Fruit fly (Drosophila melanogaster): ENCODE measurements around the gene Gr68a.

Gr68a gene

DNA sequence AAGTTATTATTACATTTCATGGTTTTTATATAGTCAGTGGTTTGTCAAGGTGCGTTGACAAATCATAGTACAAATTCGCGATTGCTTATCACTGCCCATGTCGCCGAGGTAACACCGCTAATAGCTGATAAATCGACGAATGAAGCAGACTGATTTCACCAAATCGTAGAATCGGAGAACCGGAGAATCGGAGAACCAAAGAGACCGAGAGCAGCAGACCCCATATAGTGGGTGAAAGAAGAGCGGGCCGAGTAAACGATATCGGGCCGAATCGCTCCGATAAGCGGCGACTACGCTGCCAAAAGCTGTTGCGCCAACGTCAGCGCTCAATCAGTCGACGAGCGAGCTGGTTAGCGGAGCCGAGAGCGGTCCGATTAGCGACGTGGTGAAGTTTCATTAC is 25.6 kb downstream of the Gr68a start, which contains the start of gene CG14131:
CG14131 (plus strand) TSS at position 343 of the 400 bp plus-strand sequence.
- TF ChIP-seq ttk (optimal IDR thresholded peaks at IDR 0.05) (no peak), h (optimal IDR thresholded peaks at IDR 0.05) (no peak), insv (optimal IDR thresholded peaks at IDR 0.05) (no peak), Sin3A (optimal IDR thresholded peaks at IDR 0.05) (no peak), psq (optimal IDR thresholded peaks at IDR 0.05) (no peak), Myc (optimal IDR thresholded peaks at IDR 0.05) (no peak)

DNA sequence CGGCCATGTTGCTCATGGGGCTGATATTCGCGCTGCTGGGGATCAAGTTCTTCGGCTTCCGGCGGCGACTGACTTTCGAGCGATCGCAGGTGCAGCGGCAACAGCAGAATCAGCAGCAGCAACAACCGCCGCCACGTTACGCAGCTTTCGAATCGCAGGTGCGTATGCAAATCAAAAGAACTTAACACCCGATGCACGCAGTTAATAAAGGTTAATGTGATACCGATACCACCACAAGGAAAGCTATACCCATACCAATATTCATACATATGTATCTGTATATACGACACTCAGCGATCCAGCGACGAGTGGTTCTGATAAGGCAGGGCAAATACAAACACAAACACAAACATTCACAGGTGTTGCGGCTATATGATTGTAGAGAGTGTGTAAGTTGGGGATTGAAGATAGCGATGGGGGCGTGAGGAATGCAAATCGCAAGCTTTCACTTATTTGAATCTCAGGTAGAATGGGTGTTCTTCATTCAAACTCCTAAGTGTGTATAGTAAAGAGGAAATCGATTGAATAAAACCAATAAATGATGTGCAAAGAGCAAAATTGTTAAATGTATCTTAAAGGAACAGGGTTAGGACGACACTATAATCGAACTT is 26.3 kb downstream of the Gr68a start:
- TF ChIP-seq h (optimal IDR thresholded peaks at IDR 0.05), result no peak
- no peak for TF ChIP-seq ttk (optimal IDR thresholded peaks at IDR 0.05)
- no peak for TF ChIP-seq psq (optimal IDR thresholded peaks at IDR 0.05)
- no peak for TF ChIP-seq Sin3A (optimal IDR thresholded peaks at IDR 0.05)
- TF ChIP-seq Myc (optimal IDR thresholded peaks at IDR 0.05), result no peak
- TF ChIP-seq insv (optimal IDR thresholded peaks at IDR 0.05), result no peak

dm6 chr3L:11785291-11785690 is 34.2 kb downstream of the Gr68a start:
- TF ChIP-seq h (optimal IDR thresholded peaks at IDR 0.05) (no peak), ttk (optimal IDR thresholded peaks at IDR 0.05) (no peak)

- TF ChIP-seq h (optimal IDR thresholded peaks at IDR 0.05), result no peak
- no peak for TF ChIP-seq insv (optimal IDR thresholded peaks at IDR 0.05)
- TF ChIP-seq Myc (optimal IDR thresholded peaks at IDR 0.05), result no peak
- no peak for TF ChIP-seq psq (optimal IDR thresholded peaks at IDR 0.05)
- no peak for TF ChIP-seq Sin3A (optimal IDR thresholded peaks at IDR 0.05)
- no peak for TF ChIP-seq ttk (optimal IDR thresholded peaks at IDR 0.05)
Measured at dm6 chr3L:11788195-11788594, 37.1 kb downstream of the Gr68a start.

DNA sequence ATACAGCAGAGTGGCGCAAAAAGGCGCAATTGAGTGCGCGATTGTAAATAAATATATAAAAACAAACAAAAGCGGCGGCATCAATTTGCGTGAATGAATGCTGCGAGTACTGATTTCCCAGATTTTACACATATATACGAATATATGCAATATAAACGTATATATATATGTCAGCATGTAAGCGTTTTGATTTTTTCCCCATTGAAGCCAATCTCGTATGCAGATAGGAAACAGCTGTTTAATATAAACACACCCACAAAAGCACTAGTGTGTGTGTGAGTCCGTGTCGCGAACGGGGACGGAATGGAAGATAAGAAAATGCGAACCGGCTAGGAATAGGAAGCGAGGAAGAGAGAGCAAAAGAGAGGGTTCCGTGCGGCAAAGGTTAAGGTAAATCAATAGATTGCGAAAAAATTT is 37.8 kb downstream of the Gr68a start:
- TF ChIP-seq insv (optimal IDR thresholded peaks at IDR 0.05) (no peak), psq (optimal IDR thresholded peaks at IDR 0.05) (peak; percentile 5)

dm6 chr3L:11789773-11790172 is 38.7 kb downstream of the Gr68a start, which contains the start of gene Pi3K68D:
Gene Pi3K68D (minus strand): TSS chr3L:11790013.
- TF ChIP-seq ttk (optimal IDR thresholded peaks at IDR 0.05), result no peak
- TF ChIP-seq Sin3A (optimal IDR thresholded peaks at IDR 0.05), result no peak
- TF ChIP-seq Myc (optimal IDR thresholded peaks at IDR 0.05), result no peak
- no peak for TF ChIP-seq insv (optimal IDR thresholded peaks at IDR 0.05)
- no peak for TF ChIP-seq psq (optimal IDR thresholded peaks at IDR 0.05)
- TF ChIP-seq h (optimal IDR thresholded peaks at IDR 0.05), result no peak

- no peak for TF ChIP-seq Sin3A (optimal IDR thresholded peaks at IDR 0.05)
- TF ChIP-seq ttk (optimal IDR thresholded peaks at IDR 0.05), result no peak
- TF ChIP-seq h (optimal IDR thresholded peaks at IDR 0.05), result no peak
- no peak for TF ChIP-seq psq (optimal IDR thresholded peaks at IDR 0.05)
- no peak for TF ChIP-seq Myc (optimal IDR thresholded peaks at IDR 0.05)
Measured at dm6 chr3L:11793233-11793800, 42.2 kb downstream of the Gr68a start, which contains the start of the genes twy and CG10907. Gene twy (minus strand): TSS chr3L:11793283. Gene CG10907 (plus strand): TSS chr3L:11793514.

- no peak for TF ChIP-seq insv (optimal IDR thresholded peaks at IDR 0.05)
- TF ChIP-seq Sin3A (optimal IDR thresholded peaks at IDR 0.05), result no peak
- TF ChIP-seq psq (optimal IDR thresholded peaks at IDR 0.05), result no peak
Measured at dm6 chr3L:11795440-11795983, 44.4 kb downstream of the Gr68a start, which contains the start of gene Klp68D. Gene Klp68D (plus strand): TSS chr3L:11795614.

DNA sequence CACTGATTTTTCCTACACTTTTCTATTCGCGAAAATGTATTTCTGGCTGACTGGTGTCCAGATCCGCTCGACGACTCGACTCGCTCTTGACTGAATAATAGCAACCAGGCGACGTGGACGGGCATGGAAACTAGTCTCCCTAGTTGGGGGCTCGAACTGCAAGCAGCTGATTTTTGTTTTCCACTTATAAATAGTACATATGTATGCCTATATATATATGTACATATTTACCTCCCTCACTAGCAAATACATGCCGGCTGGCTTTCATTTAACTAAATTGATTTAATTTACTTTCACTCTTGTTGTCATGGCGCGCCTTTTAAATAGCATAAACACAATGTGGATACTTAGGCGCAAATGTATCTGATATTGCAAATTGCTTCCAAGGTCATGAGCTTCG is 49.7 kb downstream of the Gr68a start, which contains the start of gene Gcat:
Gcat (minus strand) TSS at position 101 of the 400 bp plus-strand sequence.
- no peak for TF ChIP-seq h (optimal IDR thresholded peaks at IDR 0.05)
- TF ChIP-seq insv (optimal IDR thresholded peaks at IDR 0.05), result no peak
- no peak for TF ChIP-seq ttk (optimal IDR thresholded peaks at IDR 0.05)
- no peak for TF ChIP-seq Sin3A (optimal IDR thresholded peaks at IDR 0.05)
- no peak for TF ChIP-seq Myc (optimal IDR thresholded peaks at IDR 0.05)

- TF ChIP-seq ttk (optimal IDR thresholded peaks at IDR 0.05), result no peak
- no peak for TF ChIP-seq Myc (optimal IDR thresholded peaks at IDR 0.05)
- TF ChIP-seq h (optimal IDR thresholded peaks at IDR 0.05), result no peak
- TF ChIP-seq Sin3A (optimal IDR thresholded peaks at IDR 0.05), result no peak
- TF ChIP-seq insv (optimal IDR thresholded peaks at IDR 0.05), result no peak
- TF ChIP-seq psq (optimal IDR thresholded peaks at IDR 0.05), result no peak
Measured at dm6 chr3L:11801622-11802021, 50.5 kb downstream of the Gr68a start.
